Fruit fly (Drosophila melanogaster) whole organism, embryonic: Measurements from ENCODE around the gene CG8993.

ENCODE experiments used
- ATbp ChIP-seq: fragments of 200-800 bp; sonication (Bioruptor generic); optimal IDR thresholded peaks from 2 replicates; lab custom pipeline; 2017; ENCODE audit warnings: missing biosample characterization, mild to moderate bottlenecking, missing genetic modification characterization, missing genetic modification reagents
- Adf1 ChIP-seq: fragments of 200-800 bp; sonication (Bioruptor generic); IDR thresholded peaks from 2 replicates; pipeline ENCODE4 v1.3.6; 2022; ENCODE audit warnings: missing biosample characterization, missing genetic modification characterization
- Blimp-1 ChIP-seq: fragments of 200-800 bp; sonication (Bioruptor generic); optimal IDR thresholded peaks from 3 replicates; lab custom pipeline; 2018; ENCODE audit warnings: missing biosample characterization, missing genetic modification characterization, mild to moderate bottlenecking, moderate library complexity, missing genetic modification reagents
- CG10366 ChIP-seq: fragments of 200-800 bp; sonication (Bioruptor generic); IDR thresholded peaks from 2 replicates; pipeline ENCODE4 v1.3.6; 2022; ENCODE audit warnings: missing biosample characterization, missing genetic modification characterization
- CG10543 ChIP-seq: fragments of 200-800 bp; sonication (Bioruptor generic); optimal IDR thresholded peaks from 3 replicates; lab custom pipeline; 2017; ENCODE audit warnings: missing biosample characterization, mild to moderate bottlenecking, missing genetic modification characterization, moderate library complexity
- CG10979 ChIP-seq: fragments of 200-800 bp; sonication (Bioruptor generic); optimal IDR thresholded peaks from 2 replicates; lab custom pipeline; 2018; ENCODE audit warnings: missing biosample characterization, mild to moderate bottlenecking, missing genetic modification characterization, moderate library complexity
- CG13287 ChIP-seq: fragments of 200-800 bp; sonication (Bioruptor generic); IDR thresholded peaks from 2 replicates; pipeline ENCODE4 v1.3.6; 2022; ENCODE audit warnings: missing biosample characterization, missing genetic modification characterization; ENCODE audit not compliant: partially characterized antibody
- CG14710 ChIP-seq: fragments of 200-800 bp; sonication (Bioruptor generic); optimal IDR thresholded peaks from 3 replicates; lab custom pipeline; 2019; ENCODE audit warnings: missing biosample characterization, mild to moderate bottlenecking, missing genetic modification characterization, moderate library complexity
- CG17328 ChIP-seq: fragments of 200-800 bp; sonication (Bioruptor generic); IDR thresholded peaks from 2 replicates; pipeline ENCODE4 v1.3.6; 2022; ENCODE audit warnings: missing biosample characterization, missing genetic modification characterization
- CG17359 ChIP-seq: fragments of 200-800 bp; sonication (Bioruptor generic); optimal IDR thresholded peaks from 3 replicates; lab custom pipeline; 2018; ENCODE audit warnings: missing biosample characterization, mild to moderate bottlenecking, missing genetic modification characterization, moderate library complexity
- CG17829 ChIP-seq: fragments of 200-800 bp; optimal IDR thresholded peaks from 2 replicates; lab custom pipeline; 2019; ENCODE audit warnings: missing biosample characterization, mild to moderate bottlenecking, missing genetic modification characterization, moderate library complexity
- CG18262 ChIP-seq: fragments of 200-800 bp; optimal IDR thresholded peaks from 3 replicates; lab custom pipeline; 2019; ENCODE audit warnings: missing biosample characterization, mild to moderate bottlenecking, missing genetic modification characterization, moderate library complexity
- CG2712 ChIP-seq: fragments of 200-800 bp; optimal IDR thresholded peaks from 3 replicates; lab custom pipeline; 2019; ENCODE audit warnings: missing biosample characterization, mild to moderate bottlenecking, missing genetic modification characterization, moderate library complexity
- CG30403 ChIP-seq: fragments of 200-800 bp; sonication (Bioruptor generic); optimal IDR thresholded peaks from 3 replicates; lab custom pipeline; 2016; ENCODE audit warnings: missing biosample characterization, missing genetic modification characterization
- CG30431 ChIP-seq: fragments of 200-800 bp; sonication (Bioruptor generic); optimal IDR thresholded peaks from 2 replicates; lab custom pipeline; 2017; ENCODE audit warnings: missing biosample characterization, missing genetic modification characterization
- CG3163 ChIP-seq: fragments of 200-800 bp; sonication (Bioruptor generic); optimal IDR thresholded peaks from 3 replicates; lab custom pipeline; 2016; ENCODE audit warnings: missing biosample characterization, missing genetic modification characterization
- CG34376 ChIP-seq: fragments of 200-800 bp; sonication (Bioruptor generic); optimal IDR thresholded peaks from 2 replicates; lab custom pipeline; 2018; ENCODE audit warnings: missing biosample characterization, mild to moderate bottlenecking, missing genetic modification characterization
- CG3838 ChIP-seq: fragments of 200-800 bp; sonication (Bioruptor generic); optimal IDR thresholded peaks from 3 replicates; lab custom pipeline; 2016; ENCODE audit warnings: missing biosample characterization, missing genetic modification characterization
- CG3995 ChIP-seq: fragments of 200-800 bp; sonication (Bioruptor generic); optimal IDR thresholded peaks from 3 replicates; lab custom pipeline; 2016; ENCODE audit warnings: missing biosample characterization, missing genetic modification characterization
- CG7745 ChIP-seq: fragments of 200-800 bp; sonication (Bioruptor generic); optimal IDR thresholded peaks from 2 replicates; lab custom pipeline; 2018; ENCODE audit warnings: missing biosample characterization, mild to moderate bottlenecking, missing genetic modification characterization, moderate library complexity
- CG8089 ChIP-seq: fragments of 200-800 bp; sonication (Bioruptor generic); optimal IDR thresholded peaks from 3 replicates; lab custom pipeline; 2016; ENCODE audit warnings: missing biosample characterization, missing genetic modification characterization
- CG8478 ChIP-seq: fragments of >200 bp; optimal IDR thresholded peaks from 2 replicates; lab custom pipeline; 2018
- CG9876 ChIP-seq: fragments of 200-800 bp; sonication (Bioruptor generic); optimal IDR thresholded peaks from 2 replicates; lab custom pipeline; 2016; ENCODE audit warnings: missing biosample characterization, missing genetic modification characterization
- D19A ChIP-seq: fragments of 200-800 bp; optimal IDR thresholded peaks from 3 replicates; lab custom pipeline; 2019; ENCODE audit warnings: missing biosample characterization, mild to moderate bottlenecking, missing genetic modification characterization, moderate library complexity
- Dll ChIP-seq: fragments of 200-800 bp; sonication (Bioruptor generic); IDR thresholded peaks from 4 replicates; pipeline ENCODE4 v1.3.6; 2022; ENCODE audit warnings: missing biosample characterization, missing genetic modification characterization; ENCODE audit not compliant: partially characterized antibody
- ERR ChIP-seq: fragments of 200-800 bp; sonication (Bioruptor generic); optimal IDR thresholded peaks from 2 replicates; lab custom pipeline; 2016; ENCODE audit warnings: missing biosample characterization, missing genetic modification characterization
- Fer3 ChIP-seq: fragments of 200-800 bp; sonication (Bioruptor generic); optimal IDR thresholded peaks from 2 replicates; lab custom pipeline; 2018; ENCODE audit warnings: missing biosample characterization, mild to moderate bottlenecking, missing genetic modification characterization, moderate library complexity
- HmgZ ChIP-seq: fragments of 200-800 bp; sonication (Bioruptor generic); optimal IDR thresholded peaks from 2 replicates; lab custom pipeline; 2018; ENCODE audit warnings: missing biosample characterization, mild to moderate bottlenecking, missing genetic modification characterization
- Med ChIP-seq: fragments of 200-800 bp; sonication (Bioruptor generic); peaks from one replicate; lab custom pipeline; 2016; ENCODE audit warnings: missing biosample characterization, missing genetic modification characterization, mild to moderate bottlenecking, inconsistent platforms, moderate library complexity
- Nf-YB ChIP-seq: fragments of 200-800 bp; sonication (Bioruptor generic); optimal IDR thresholded peaks from 3 replicates; lab custom pipeline; 2019; ENCODE audit warnings: missing biosample characterization, mild to moderate bottlenecking, missing genetic modification characterization, moderate library complexity
- Oli ChIP-seq: fragments of 200-800 bp; sonication (Bioruptor generic); optimal IDR thresholded peaks from 2 replicates; lab custom pipeline; 2018; ENCODE audit warnings: missing biosample characterization, mild to moderate bottlenecking, missing genetic modification characterization, moderate library complexity
- Ssrp ChIP-seq: fragments of 200-800 bp; sonication (Bioruptor generic); optimal IDR thresholded peaks from 2 replicates; lab custom pipeline; 2018; ENCODE audit warnings: missing biosample characterization, mild to moderate bottlenecking, missing genetic modification characterization, moderate library complexity
- Xrp1 ChIP-seq: fragments of 200-800 bp; sonication (Bioruptor generic); IDR thresholded peaks from 2 replicates; pipeline ENCODE4 v1.3.6; 2022; ENCODE audit warnings: missing biosample characterization, missing genetic modification characterization
- ap ChIP-seq: fragments of 200-800 bp; sonication (Bioruptor generic); IDR thresholded peaks from 2 replicates; pipeline ENCODE4 v1.3.6; 2022; ENCODE audit warnings: missing biosample characterization, missing genetic modification characterization
- cas ChIP-seq: fragments of 200-800 bp; sonication (Bioruptor generic); IDR thresholded peaks from 2 replicates; pipeline ENCODE4 v1.3.6; 2022; ENCODE audit warnings: missing biosample characterization, missing genetic modification characterization
- cg ChIP-seq: fragments of 200-800 bp; sonication (Bioruptor generic); optimal IDR thresholded peaks from 3 replicates; lab custom pipeline; 2019; ENCODE audit warnings: missing biosample characterization, mild to moderate bottlenecking, missing genetic modification characterization, moderate library complexity
- chinmo ChIP-seq: fragments of 200-800 bp; sonication (Bioruptor generic); IDR thresholded peaks from 4 replicates; pipeline ENCODE4 v1.3.6; 2022; ENCODE audit warnings: missing biosample characterization, missing genetic modification characterization; ENCODE audit not compliant: partially characterized antibody
- dm ChIP-seq: fragments of 200-800 bp; sonication (Bioruptor generic); optimal IDR thresholded peaks from 3 replicates; lab custom pipeline; 2016; ENCODE audit warnings: missing biosample characterization, missing genetic modification characterization
- ftz-f1 ChIP-seq: fragments of 200-800 bp; sonication (Bioruptor generic); optimal IDR thresholded peaks from 2 replicates; lab custom pipeline; 2016; ENCODE audit warnings: missing biosample characterization, missing genetic modification characterization
- gce ChIP-seq: fragments of 200-800 bp; sonication (Bioruptor generic); IDR thresholded peaks from 3 replicates; pipeline ENCODE4 v1.3.6; 2022; ENCODE audit warnings: missing biosample characterization, missing genetic modification characterization
- grau ChIP-seq: fragments of 200-800 bp; optimal IDR thresholded peaks from 3 replicates; lab custom pipeline; 2019; ENCODE audit warnings: missing biosample characterization, mild to moderate bottlenecking, missing genetic modification characterization, moderate library complexity
- gsb ChIP-seq: fragments of 200-800 bp; sonication (Bioruptor generic); IDR thresholded peaks from 2 replicates; pipeline ENCODE4 v1.3.6; 2022; ENCODE audit warnings: missing biosample characterization, missing genetic modification characterization
- kah ChIP-seq: fragments of 200-800 bp; sonication (Bioruptor generic); optimal IDR thresholded peaks from 2 replicates; lab custom pipeline; 2018; ENCODE audit warnings: missing biosample characterization, mild to moderate bottlenecking, missing genetic modification characterization
- phol ChIP-seq: fragments of 200-800 bp; sonication (Bioruptor generic); optimal IDR thresholded peaks from 3 replicates; lab custom pipeline; 2018; ENCODE audit warnings: missing biosample characterization, mild to moderate bottlenecking, missing genetic modification characterization, moderate library complexity
- pita ChIP-seq: fragments of 200-800 bp; sonication (Bioruptor generic); optimal IDR thresholded peaks from 2 replicates; lab custom pipeline; 2017; ENCODE audit warnings: missing biosample characterization, mild to moderate bottlenecking, missing genetic modification characterization
- prd ChIP-seq, 3 experiments: fragments of >200 bp in 2 of 3; fragments of 200-800 bp in 1 of 3; sonication (Bioruptor generic) in 1 of 3; optimal IDR thresholded peaks in 2 of 3; IDR thresholded peaks in 1 of 3; 2 replicates in 2 of 3; 3 replicates in 1 of 3; pipeline versions ENCODE4 v1.3.6 to Lab custom; 2017 to 2022; ENCODE audit warnings: missing biosample characterization in 1 of 3, missing genetic modification characterization in 1 of 3
- row ChIP-seq: fragments of 200-800 bp; sonication (Bioruptor generic); IDR thresholded peaks from 3 replicates; pipeline ENCODE4 v1.3.6; 2022; ENCODE audit warnings: missing biosample characterization, missing genetic modification characterization
- sens ChIP-seq: fragments of 200-800 bp; sonication (Bioruptor generic); peaks from one replicate; lab custom pipeline; 2016; ENCODE audit warnings: missing biosample characterization, missing genetic modification characterization
- tna ChIP-seq: fragments of 200-800 bp; sonication (Bioruptor generic); IDR thresholded peaks from 2 replicates; pipeline ENCODE4 v1.3.6; 2022; ENCODE audit warnings: missing biosample characterization, missing genetic modification characterization; ENCODE audit not compliant: partially characterized antibody
- unpg ChIP-seq: fragments of 200-800 bp; sonication (Bioruptor generic); optimal IDR thresholded peaks from 3 replicates; lab custom pipeline; 2018; ENCODE audit warnings: missing biosample characterization, mild to moderate bottlenecking, missing genetic modification characterization, moderate library complexity

The CG8993 gene

dm6 chr3L:2399788-2400187 is 27.8 kb downstream of the CG8993 start (continued):
- peak; percentile 17 for TF ChIP-seq phol
- TF ChIP-seq ATbp (GFP tag; lab: Kevin White, UChicago), result peak; percentile 4
- TF ChIP-seq CG10366 (GFP tag; lab: Robert Waterston, UW), result 0 out of 2 replicates have a peak, but pooled peaks have one; percentile 8
- peak; percentile 44 for TF ChIP-seq CG10979 (tag; lab: Kevin White, UChicago)
- peak; percentile 73 for TF ChIP-seq sens (GFP tag; lab: Kevin White, UChicago)
- TF ChIP-seq grau, result peak; percentile 9
- TF ChIP-seq gsb, result no peak
- peak; percentile 14 for TF ChIP-seq CG30403
- peak; percentile 20 for TF ChIP-seq D19A (tag; lab: Kevin White, UChicago)
- peak; percentile 21 for TF ChIP-seq CG17829 (tag; lab: Kevin White, UChicago)
- peak; percentile 64 for TF ChIP-seq Med (GFP tag; lab: Kevin White, UChicago)
- TF ChIP-seq CG8089 (GFP tag; lab: Kevin White, UChicago), result no peak
- no peak for TF ChIP-seq tna
- peak; percentile 37; the same call in 1 of the 2 replicates for TF ChIP-seq Xrp1
- TF ChIP-seq unpg, result peak; percentile 43
- TF ChIP-seq Blimp-1, result peak; percentile 45
- peak; percentile 31 for TF ChIP-seq CG17359 (tag; lab: Kevin White, UChicago)
- TF ChIP-seq CG34376, result no peak
- TF ChIP-seq Ssrp (tag; lab: Kevin White, UChicago), result peak; percentile 27
- TF ChIP-seq CG17328 (GFP tag; lab: Robert Waterston, UW), result peak; percentile 23; the same call in 1 of the 2 replicates
- TF ChIP-seq ap (GFP tag; lab: Robert Waterston, UW), result peak; percentile 39; the same call in 1 of the 2 replicates
- TF ChIP-seq ftz-f1 (GFP tag; lab: Kevin White, UChicago), result no peak
- 0 out of 3 replicates have a peak, but pooled peaks have one; percentile 12 for TF ChIP-seq row (GFP tag; lab: Robert Waterston, UW)
- peak; percentile 3 for TF ChIP-seq Oli
- TF ChIP-seq, all 482 proteins: peak for 35

- TF ChIP-seq CG13287 (GFP tag; lab: Robert Waterston, UW) (no peak), CG30431 (no peak), chinmo (GFP tag; lab: Robert Waterston, UW) (peak; percentile 73; the same call in 1 of the 4 replicates), Adf1 (no peak), cg (no peak), CG14710 (tag; lab: Kevin White, UChicago) (no peak), cas (GFP tag; lab: Robert Waterston, UW) (no peak), ERR (no peak), CG9876 (GFP tag; lab: Kevin White, UChicago) (no peak), CG3163 (GFP tag; lab: Kevin White, UChicago) (peak; percentile 84), HmgZ (tag; lab: Kevin White, UChicago) (no peak), Dll (no peak), CG8478 (lab: Kevin White, UChicago) (no peak), prd (optimal IDR thresholded peaks at IDR 0.05; lab: Kevin White, UChicago) (no peak), prd (GFP tag; IDR thresholded peaks at IDR 0.05; lab: Robert Waterston, UW) (no peak), dm (GFP tag; lab: Kevin White, UChicago) (no peak), CG10543 (GFP tag; lab: Kevin White, UChicago) (peak; percentile 18), CG3838 (GFP tag; lab: Kevin White, UChicago) (no peak), CG7745 (no peak), Fer3 (tag; lab: Kevin White, UChicago) (no peak), CG2712 (no peak), Nf-YB (GFP tag; lab: Kevin White, UChicago) (no peak), CG18262 (tag; lab: Kevin White, UChicago) (no peak), kah (GFP tag; lab: Kevin White, UChicago) (no peak), CG3995 (GFP tag; lab: Kevin White, UChicago) (no peak), pita (GFP tag; lab: Kevin White, UChicago) (no peak), gce (GFP tag; lab: Robert Waterston, UW) (no peak)
Observed at dm6 chr3L:2400227-2400840, 28.3 kb downstream of the CG8993 start.
